Fruit fly (Drosophila melanogaster): ENCODE results near the gene CG6462.

CG6462 gene

DNA sequence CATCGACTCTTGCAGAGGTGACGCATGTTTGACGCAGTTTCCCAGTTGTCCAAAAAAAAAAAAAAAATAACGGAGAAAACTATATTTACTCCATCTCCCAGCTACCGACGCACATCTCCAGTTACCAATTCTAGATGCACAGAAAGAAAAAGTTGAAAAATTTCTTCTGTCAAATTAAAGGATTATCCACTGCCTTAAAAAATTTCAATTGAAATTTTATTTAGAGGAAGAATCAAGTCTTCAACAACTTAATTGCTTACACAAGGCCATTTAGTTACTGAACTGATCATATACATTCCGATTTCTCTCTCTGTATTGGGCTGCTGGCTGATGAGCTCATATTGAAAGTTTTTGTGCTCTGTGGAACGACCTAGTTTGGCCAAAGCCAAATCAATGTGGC, 49.1 kb downstream of the CG6462 start (continued):
- TF ChIP-seq CG8290 (GFP tag; optimal IDR thresholded peaks at IDR 0.05): no peak
- TF ChIP-seq CG8290 (tag; optimal IDR thresholded peaks at IDR 0.05): peak in 1 of 2 experiments; percentile 5
- TF ChIP-seq sug (tag; optimal IDR thresholded peaks at IDR 0.05): no peak
- no peak for TF ChIP-seq CG6683 (GFP tag; optimal IDR thresholded peaks at IDR 0.05)
- peak; percentile 69 for TF ChIP-seq sens (GFP tag)
- no peak for TF ChIP-seq pros (GFP tag; optimal IDR thresholded peaks at IDR 0.05)
- no peak for TF ChIP-seq CG4820 (GFP tag; optimal IDR thresholded peaks at IDR 0.05)
- TF ChIP-seq CoRest (tag; optimal IDR thresholded peaks at IDR 0.05): peak; percentile 19
- TF ChIP-seq CG4707 (GFP tag; optimal IDR thresholded peaks at IDR 0.05): no peak
- no peak for TF ChIP-seq CG31388 (GFP tag; optimal IDR thresholded peaks at IDR 0.05)
- TF ChIP-seq E2f2 (GFP tag; IDR thresholded peaks at IDR 0.05): no peak
- peak; percentile 41 for TF ChIP-seq CG15269 (tag; optimal IDR thresholded peaks at IDR 0.05)
- TF ChIP-seq CG1529 (GFP tag; optimal IDR thresholded peaks at IDR 0.05): no peak
- no peak for TF ChIP-seq CG4360 (GFP tag; IDR thresholded peaks at IDR 0.05)
- no peak for TF ChIP-seq CkIIα-i1 (GFP tag; IDR thresholded peaks at IDR 0.05)
- TF ChIP-seq prd (optimal IDR thresholded peaks at IDR 0.05): no peak
- TF ChIP-seq prd (GFP tag; IDR thresholded peaks at IDR 0.05): peak; percentile 45; the same call in 1 of the 3 replicates
- no peak for TF ChIP-seq BEAF-32 (GFP tag; optimal IDR thresholded peaks at IDR 0.05)
- no peak for TF ChIP-seq CG30020 (tag; optimal IDR thresholded peaks at IDR 0.05)
- TF ChIP-seq HmgD (GFP tag; optimal IDR thresholded peaks at IDR 0.05): no peak
- TF ChIP-seq nau (GFP tag; optimal IDR thresholded peaks at IDR 0.05): no peak
- no peak for TF ChIP-seq z (GFP tag; IDR thresholded peaks at IDR 0.05)
- peak; percentile 3 for TF ChIP-seq Dip3 (GFP tag; optimal IDR thresholded peaks at IDR 0.05)
- TF ChIP-seq Doc2 (GFP tag; IDR thresholded peaks at IDR 0.05): no peak
- no peak for TF ChIP-seq Max (GFP tag; optimal IDR thresholded peaks at IDR 0.05)
- TF ChIP-seq CG13123 (GFP tag; optimal IDR thresholded peaks at IDR 0.05): no peak
- no peak for TF ChIP-seq CG5245 (GFP tag; optimal IDR thresholded peaks at IDR 0.05)
- no peak for TF ChIP-seq bcd (GFP tag; optimal IDR thresholded peaks at IDR 0.05)
- no peak for TF ChIP-seq crc (GFP tag; optimal IDR thresholded peaks at IDR 0.05)
- no peak for TF ChIP-seq Abd-B (GFP tag; optimal IDR thresholded peaks at IDR 0.05)
- no peak for TF ChIP-seq Atf-2 (GFP tag; optimal IDR thresholded peaks at IDR 0.05)
- TF ChIP-seq CG6254 (GFP tag; optimal IDR thresholded peaks at IDR 0.05): no peak
- TF ChIP-seq CG18476 (GFP tag; optimal IDR thresholded peaks at IDR 0.05): no peak
- no peak for TF ChIP-seq Poxn (GFP tag; IDR thresholded peaks at IDR 0.05)
- peak; percentile 14 for TF ChIP-seq Ssrp (tag; optimal IDR thresholded peaks at IDR 0.05)
- TF ChIP-seq CG15479 (GFP tag; optimal IDR thresholded peaks at IDR 0.05): no peak
- no peak for TF ChIP-seq CG6854 (GFP tag; optimal IDR thresholded peaks at IDR 0.05)
- peak; percentile 11 for TF ChIP-seq Myb (GFP tag; optimal IDR thresholded peaks at IDR 0.05)
- TF ChIP-seq HmgZ (tag; optimal IDR thresholded peaks at IDR 0.05): peak; percentile 20
- TF ChIP-seq Dbx (GFP tag; IDR thresholded peaks at IDR 0.05): no peak
- no peak for TF ChIP-seq Dll (GFP tag; IDR thresholded peaks at IDR 0.05; ENCODE audit: partially characterized antibody)
- TF ChIP-seq CG11696 (GFP tag; IDR thresholded peaks at IDR 0.05): no peak
- TF ChIP-seq CG6689 (GFP tag; IDR thresholded peaks at IDR 0.05): no peak
- no peak for TF ChIP-seq Jarid2 (GFP tag; optimal IDR thresholded peaks at IDR 0.05)
- peak; percentile 72 for TF ChIP-seq Med (GFP tag)
- TF ChIP-seq sc (optimal IDR thresholded peaks at IDR 0.05): no peak
- TF ChIP-seq sc (GFP tag; optimal IDR thresholded peaks at IDR 0.05): no peak
- peak; percentile 40; the same call in 1 of the 2 replicates for TF ChIP-seq Xrp1 (GFP tag; IDR thresholded peaks at IDR 0.05)
- TF ChIP-seq CG17912 (GFP tag; optimal IDR thresholded peaks at IDR 0.05): no peak
- TF ChIP-seq CG33557 (GFP tag; optimal IDR thresholded peaks at IDR 0.05): no peak
- no peak for TF ChIP-seq Optix (GFP tag; IDR thresholded peaks at IDR 0.05)
- 0 out of 3 replicates have a peak, but pooled peaks have one; percentile 24 for TF ChIP-seq so (GFP tag; IDR thresholded peaks at IDR 0.05)
- no peak for TF ChIP-seq emc (GFP tag; optimal IDR thresholded peaks at IDR 0.05)
